Fruit fly (Drosophila melanogaster): ENCODE measurements around the gene CG11983.
A peak's percentile ranks its signal among the peaks of the same experiment; 100 is the strongest.

CG11983 gene

DNA sequence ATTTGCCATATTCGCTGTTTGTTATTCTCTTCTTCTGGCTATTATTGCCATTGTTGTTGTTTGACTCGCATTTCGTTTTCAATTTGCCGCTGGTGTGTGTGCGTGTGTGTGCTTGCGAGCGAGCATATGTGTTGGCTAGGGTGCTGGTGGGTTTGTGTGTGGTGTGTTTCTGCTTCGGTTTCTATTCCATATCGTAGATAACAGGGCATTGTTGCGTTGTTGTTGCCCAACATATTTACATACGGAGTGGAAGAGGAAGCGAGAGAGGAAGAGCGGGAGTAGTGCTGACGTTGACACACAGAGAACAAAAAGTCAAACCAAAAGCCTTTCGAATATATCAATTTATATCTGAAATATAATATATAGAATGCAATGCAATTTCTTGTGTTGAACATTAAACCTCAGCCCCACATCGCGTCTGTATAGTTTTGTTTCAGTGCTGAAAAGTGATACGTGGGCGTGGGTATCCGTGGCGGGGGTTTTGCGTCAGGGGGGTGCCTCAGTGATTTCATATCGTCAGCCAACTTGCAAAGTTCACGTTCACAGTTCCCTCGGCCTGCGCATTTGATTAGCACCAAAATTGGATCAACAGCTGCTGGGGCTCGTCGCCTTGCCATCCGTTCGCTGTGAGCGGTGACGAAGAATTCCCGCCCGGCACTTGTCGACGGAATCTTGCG, 46.5 kb downstream of the CG11983 start (continued):
- TF ChIP-seq Fer2 (tag; optimal IDR thresholded peaks at IDR 0.05) (peak; percentile 31), jumu (GFP tag; optimal IDR thresholded peaks at IDR 0.05) (no peak), ewg (GFP tag; optimal IDR thresholded peaks at IDR 0.05) (peak; percentile 36), mld (GFP tag; IDR thresholded peaks at IDR 0.05; ENCODE audit: partially characterized antibody) (no peak), usp (GFP tag; optimal IDR thresholded peaks at IDR 0.05) (no peak), CG13424 (tag; optimal IDR thresholded peaks at IDR 0.05) (peak; percentile 75), fd96Cb (tag; optimal IDR thresholded peaks at IDR 0.05) (peak; percentile 51), Hr39 (optimal IDR thresholded peaks at IDR 0.05) (no peak), CG10366 (GFP tag; IDR thresholded peaks at IDR 0.05) (no peak), Meics (GFP tag; optimal IDR thresholded peaks at IDR 0.05) (peak; percentile 78), CG31224 (GFP tag; IDR thresholded peaks at IDR 0.05) (no peak), CG10565 (GFP tag; optimal IDR thresholded peaks at IDR 0.05) (no peak), CG14050 (GFP tag; IDR thresholded peaks at IDR 0.05) (no peak), her (GFP tag; optimal IDR thresholded peaks at IDR 0.05) (no peak), Dad (GFP tag; optimal IDR thresholded peaks at IDR 0.05) (no peak), Stat92E (GFP tag; optimal IDR thresholded peaks at IDR 0.05) (no peak), CG15696 (tag; optimal IDR thresholded peaks at IDR 0.05) (peak; percentile 24), CG4707 (GFP tag; optimal IDR thresholded peaks at IDR 0.05) (no peak), ac (GFP tag; optimal IDR thresholded peaks at IDR 0.05) (no peak), CG18476 (GFP tag; optimal IDR thresholded peaks at IDR 0.05) (peak; percentile 36), hb (GFP tag; IDR thresholded peaks at IDR 0.05; ENCODE audit: partially characterized antibody) (no peak), HLH4C (GFP tag; IDR thresholded peaks at IDR 0.05; ENCODE audit: partially characterized antibody) (no peak), D19A (tag; optimal IDR thresholded peaks at IDR 0.05) (no peak), cwo (GFP tag; optimal IDR thresholded peaks at IDR 0.05) (peak; percentile 58), D (optimal IDR thresholded peaks at IDR 0.05) (no peak), D (GFP tag; optimal IDR thresholded peaks at IDR 0.05) (peak; percentile 58), PHDP (tag; optimal IDR thresholded peaks at IDR 0.05) (peak; percentile 80), run (tag; optimal IDR thresholded peaks at IDR 0.05) (no peak), psq (GFP tag; optimal IDR thresholded peaks at IDR 0.05) (no peak), Camta (GFP tag; optimal IDR thresholded peaks at IDR 0.05) (no peak), CG7357 (GFP tag; IDR thresholded peaks at IDR 0.05) (peak; percentile 49; the same call in 1 of the 3 replicates), croc (GFP tag; conservative IDR thresholded peaks at IDR 0.05) (peak; percentile 33; the same call in 2 of the 3 replicates), CG34224 (GFP tag; IDR thresholded peaks at IDR 0.05; ENCODE audit: partially characterized antibody) (no peak), Mes4 (GFP tag; optimal IDR thresholded peaks at IDR 0.05) (no peak), CG12219 (GFP tag; optimal IDR thresholded peaks at IDR 0.05) (peak; percentile 61), Trl (optimal IDR thresholded peaks at IDR 0.05) (peak; percentile 28 to 87), Trl (GFP tag; optimal IDR thresholded peaks at IDR 0.05) (no peak), CG17359 (tag; optimal IDR thresholded peaks at IDR 0.05) (peak; percentile 84), CG14441 (GFP tag; IDR thresholded peaks at IDR 0.05) (no peak), CG12236 (GFP tag; optimal IDR thresholded peaks at IDR 0.05) (no peak), CG11456 (GFP tag; IDR thresholded peaks at IDR 0.05) (no peak), CG18764 (GFP tag; optimal IDR thresholded peaks at IDR 0.05) (peak; percentile 12), scrt (GFP tag; optimal IDR thresholded peaks at IDR 0.05) (peak; percentile 65), zen (tag; optimal IDR thresholded peaks at IDR 0.05) (no peak), lab (GFP tag; optimal IDR thresholded peaks at IDR 0.05) (peak; percentile 90), Nf-YA (GFP tag; IDR thresholded peaks at IDR 0.05) (no peak), eyg (GFP tag; optimal IDR thresholded peaks at IDR 0.05) (no peak), wek (GFP tag; optimal IDR thresholded peaks at IDR 0.05) (peak; percentile 49), Elba2 (GFP tag; optimal IDR thresholded peaks at IDR 0.05) (no peak), Jarid2 (GFP tag; optimal IDR thresholded peaks at IDR 0.05) (no peak)

All from whole organism, embryonic.